Worm (Caenorhabditis elegans) whole organism, mixed stage, embryonic: ENCODE data around the gene T27A10.2.

Experiments
- bed-3 ChIP-seq: fragments of 200-800 bp; sonication (Bioruptor generic); optimal IDR thresholded peaks from 3 replicates; lab custom pipeline; 2018; ENCODE audit warnings: mild to moderate bottlenecking, missing genetic modification characterization, moderate library complexity, missing compliant biosample characterization
- flh-1 ChIP-seq: fragments of 200-800 bp; sonication (Bioruptor generic); optimal IDR thresholded peaks from 2 replicates; lab custom pipeline; 2018; ENCODE audit warnings: mild to moderate bottlenecking, missing genetic modification characterization, moderate library complexity, missing compliant biosample characterization
- nhr-2 ChIP-seq: fragments of 150-350 bp; optimal IDR thresholded peaks from 2 replicates; lab custom pipeline; 2014; ENCODE audit warnings: missing biosample characterization, missing genetic modification characterization
- nhr-237 ChIP-seq: fragments of 150-350 bp; optimal IDR thresholded peaks from 2 replicates; lab custom pipeline; 2014; ENCODE audit warnings: missing biosample characterization, missing genetic modification characterization
- nhr-76 ChIP-seq: sonication (generic microtip); optimal IDR thresholded peaks from 2 replicates; lab custom pipeline; 2017; ENCODE audit warnings: missing biosample characterization, missing genetic modification characterization
- pha-4 ChIP-seq: fragments of 150-350 bp; optimal IDR thresholded peaks from 2 replicates; lab custom pipeline; 2018; ENCODE audit warnings: missing biosample characterization, missing genetic modification reagents, missing genetic modification characterization
- tbx-8 ChIP-seq: fragments of 200-800 bp; sonication (Bioruptor generic); optimal IDR thresholded peaks from 2 replicates; lab custom pipeline; 2018; ENCODE audit warnings: mild to moderate bottlenecking, missing genetic modification characterization, moderate library complexity, missing compliant biosample characterization
- unc-62 ChIP-seq: fragments of 150-350 bp; optimal IDR thresholded peaks from 2 replicates; lab custom pipeline; 2014; ENCODE audit warnings: missing biosample characterization, missing genetic modification reagents, missing genetic modification characterization

DNA sequence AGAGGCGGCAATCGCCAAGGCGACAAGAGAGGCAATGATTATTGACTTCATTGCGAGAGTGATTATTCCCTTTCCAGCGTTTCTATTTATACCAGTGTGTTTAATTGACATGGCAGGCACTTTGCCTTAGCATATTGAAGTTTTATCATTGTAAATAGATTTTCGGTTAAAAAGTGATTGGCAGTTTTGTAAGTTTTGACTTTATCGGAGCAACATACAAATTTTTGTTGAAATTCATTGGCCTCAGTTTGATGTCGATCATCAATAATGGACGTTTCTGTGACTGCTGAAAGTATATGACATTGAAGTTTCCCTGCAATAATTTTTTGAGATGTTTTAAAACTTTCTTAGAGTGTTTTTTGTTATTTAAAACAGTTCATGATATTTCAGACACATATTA, 13.3 kb upstream of the T27A10.2 start, which contains the start of gene vit-3:
- TF ChIP-seq tbx-8 (GFP tag; lab: Kevin White, UChicago): no peak
- no peak for TF ChIP-seq bed-3 (GFP tag; lab: Kevin White, UChicago)
- TF ChIP-seq nhr-237: no peak
- TF ChIP-seq flh-1 (GFP tag; lab: Kevin White, UChicago): no peak
- no peak for TF ChIP-seq nhr-76 (tag; lab: Kevin White, UChicago)
- TF ChIP-seq pha-4 (tag; lab: Kevin White, UChicago): no peak
- no peak for TF ChIP-seq nhr-2 (tag; lab: Kevin White, UChicago)
- no peak for TF ChIP-seq unc-62 (GFP tag; lab: Kevin White, UChicago)
